Fruit fly (Drosophila melanogaster): ENCODE data around the gene CG14450.

DNA sequence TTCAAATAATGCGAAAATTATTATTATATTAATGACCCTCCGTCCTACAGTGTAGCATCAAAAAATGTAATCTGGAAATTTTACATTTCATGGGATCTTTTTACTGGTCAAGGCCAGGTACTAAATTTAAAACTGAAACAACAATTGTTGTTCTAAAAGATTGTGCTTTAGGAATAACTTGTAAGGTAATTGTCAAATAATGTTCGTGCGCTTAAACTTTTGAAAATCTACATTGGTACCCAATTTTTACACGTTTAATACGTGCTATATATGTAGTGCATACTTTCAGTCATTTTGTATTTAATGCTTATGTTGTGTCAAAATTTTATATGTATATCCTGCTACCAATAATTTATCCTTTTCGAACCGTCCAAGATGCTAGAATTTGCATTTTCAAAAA is 6.0 kb upstream of the CG14450 start:
- TF ChIP-seq ss (GFP tag; optimal IDR thresholded peaks at IDR 0.05) (no peak), OdsH (GFP tag; optimal IDR thresholded peaks at IDR 0.05) (no peak), dsx (GFP tag; optimal IDR thresholded peaks at IDR 0.05; ENCODE audit: poor library complexity, severe bottlenecking) (no peak), CG8119 (GFP tag; IDR thresholded peaks at IDR 0.05) (no peak), Eip93F (GFP tag; optimal IDR thresholded peaks at IDR 0.05) (no peak), CG6808 (GFP tag; optimal IDR thresholded peaks at IDR 0.05) (no peak), Sox102F (GFP tag; optimal IDR thresholded peaks at IDR 0.05) (no peak), Hr4 (GFP tag; optimal IDR thresholded peaks at IDR 0.05) (no peak), CG6276 (GFP tag; optimal IDR thresholded peaks at IDR 0.05) (no peak), CG31627 (GFP tag; optimal IDR thresholded peaks at IDR 0.05) (no peak), achi (GFP tag; optimal IDR thresholded peaks at IDR 0.05) (no peak)

All from whole organism, prepupa.